Worm (Caenorhabditis elegans): ENCODE measurements around the gene R13H4.6.

DNA sequence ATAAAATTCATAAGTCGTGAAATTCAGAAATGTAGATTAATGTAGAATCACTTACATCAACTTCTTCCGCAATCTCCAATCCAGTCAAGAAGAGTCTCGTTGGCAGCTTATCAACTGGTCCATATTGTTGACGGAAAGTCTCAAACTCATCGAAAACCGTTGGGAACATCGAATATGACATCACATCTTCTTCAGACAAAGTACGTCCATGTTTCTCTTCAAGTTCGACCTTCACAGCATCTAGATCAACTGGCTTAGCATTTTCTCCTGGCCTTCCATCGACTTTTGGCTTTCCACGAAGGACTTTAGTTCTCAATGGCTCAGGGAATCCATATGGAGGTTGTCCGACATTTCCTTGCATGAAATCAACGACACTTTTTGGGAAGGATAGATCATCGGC is 44.1 kb upstream of the R13H4.6 start:
- no peak for TF ChIP-seq unc-39 (tag; optimal IDR thresholded peaks at IDR 0.05)
- no peak for TF ChIP-seq nhr-237 (tag; optimal IDR thresholded peaks at IDR 0.05)
- no peak for TF ChIP-seq nhr-12 (tag; optimal IDR thresholded peaks at IDR 0.05)
- no peak for TF ChIP-seq lsy-2 (tag; optimal IDR thresholded peaks at IDR 0.05)
- no peak for TF ChIP-seq lin-32 (GFP tag; optimal IDR thresholded peaks at IDR 0.05)
- no peak for TF ChIP-seq unc-62 (GFP tag; optimal IDR thresholded peaks at IDR 0.05)
- no peak for TF ChIP-seq pha-4 (tag; optimal IDR thresholded peaks at IDR 0.05)
- no peak for TF ChIP-seq drap-1 (GFP tag; optimal IDR thresholded peaks at IDR 0.05)
- TF ChIP-seq nhr-76 (tag; optimal IDR thresholded peaks at IDR 0.05) = no peak
